Worm (Caenorhabditis elegans): ENCODE data around the gene DH11.2.

Gene DH11.2

ce11 chrII:8042289-8042688 is 29.7 kb downstream of the DH11.2 start, which contains the start of gene T05H10.1:
Gene T05H10.1, plus strand, starts transcription at chrII:8042589.
- no peak for TF ChIP-seq unc-62 (GFP tag; optimal IDR thresholded peaks at IDR 0.05)

ce11 chrII:8047264-8047663 is 34.6 kb downstream of the DH11.2 start, which contains the start of gene apn-1:
Gene apn-1, plus strand, starts transcription at chrII:8047564.
- TF ChIP-seq unc-62 (GFP tag; optimal IDR thresholded peaks at IDR 0.05), result no peak

- TF ChIP-seq unc-62 (GFP tag; optimal IDR thresholded peaks at IDR 0.05), result no peak
Observed at ce11 chrII:8050477-8050876, 37.9 kb downstream of the DH11.2 start, which contains the start of gene mtre-1. Gene mtre-1, minus strand, starts transcription at chrII:8050577.

- TF ChIP-seq unc-62 (GFP tag; optimal IDR thresholded peaks at IDR 0.05), result no peak
Observed at ce11 chrII:8051330-8051729, 38.7 kb downstream of the DH11.2 start.

ce11 chrII:8052172-8052571 is 39.6 kb downstream of the DH11.2 start:
- no peak for TF ChIP-seq unc-62 (GFP tag; optimal IDR thresholded peaks at IDR 0.05)

ce11 chrII:8052850-8053249 is 40.2 kb downstream of the DH11.2 start, which contains the start of gene T05H10.4:
Gene T05H10.4, plus strand, starts transcription at chrII:8053150.
- TF ChIP-seq unc-62 (GFP tag; optimal IDR thresholded peaks at IDR 0.05), result no peak

- no peak for TF ChIP-seq unc-62 (GFP tag; optimal IDR thresholded peaks at IDR 0.05)
Observed at ce11 chrII:8057911-8058310, 45.3 kb downstream of the DH11.2 start.

- TF ChIP-seq unc-62 (GFP tag; optimal IDR thresholded peaks at IDR 0.05), result no peak
Observed at ce11 chrII:8058769-8059168, 46.2 kb downstream of the DH11.2 start, which contains the start of gene T05H10.8. Gene T05H10.8, plus strand, starts transcription at chrII:8059069.

- TF ChIP-seq unc-62 (GFP tag; optimal IDR thresholded peaks at IDR 0.05), result no peak
Observed at ce11 chrII:8059532-8059931, 46.9 kb downstream of the DH11.2 start.

ce11 chrII:8062334-8062791 is 49.7 kb downstream of the DH11.2 start, which contains the start of gene ufd-2:
Gene ufd-2, plus strand, starts transcription at chrII:8062741.
- TF ChIP-seq unc-62 (GFP tag; optimal IDR thresholded peaks at IDR 0.05), result no peak
